Fruit fly (Drosophila melanogaster) whole organism, embryonic: ENCODE measurements around the gene CG1463.

Experiments
- Abd-B ChIP-seq: fragments of 200-800 bp; sonication (Bioruptor generic); optimal IDR thresholded peaks from 2 replicates; lab custom pipeline; 2018; ENCODE audit warnings: missing biosample characterization, mild to moderate bottlenecking, missing genetic modification characterization, moderate library complexity
- Atf3 ChIP-seq: fragments of 200-800 bp; sonication (Bioruptor generic); optimal IDR thresholded peaks from 3 replicates; lab custom pipeline; 2016; ENCODE audit warnings: missing biosample characterization, missing genetic modification characterization
- B-H1 ChIP-seq: fragments of 200-800 bp; sonication (Bioruptor generic); IDR thresholded peaks from 3 replicates; pipeline ENCODE4 v1.3.6; 2022; ENCODE audit warnings: missing biosample characterization, missing genetic modification characterization
- BEAF-32 ChIP-seq: fragments of 200-800 bp; sonication (Bioruptor generic); optimal IDR thresholded peaks from 3 replicates; lab custom pipeline; 2017; ENCODE audit warnings: missing biosample characterization, missing genetic modification characterization, mild to moderate bottlenecking, moderate library complexity, missing genetic modification reagents
- CG10147 ChIP-seq: fragments of 200-800 bp; sonication (Bioruptor generic); optimal IDR thresholded peaks from 2 replicates; lab custom pipeline; 2019; ENCODE audit warnings: missing biosample characterization, mild to moderate bottlenecking, missing genetic modification characterization, moderate library complexity
- CG10274 ChIP-seq: fragments of 200-800 bp; sonication (Bioruptor generic); optimal IDR thresholded peaks from 3 replicates; lab custom pipeline; 2017; ENCODE audit warnings: missing biosample characterization, mild to moderate bottlenecking, missing genetic modification characterization
- CG10979 ChIP-seq: fragments of 200-800 bp; sonication (Bioruptor generic); optimal IDR thresholded peaks from 2 replicates; lab custom pipeline; 2018; ENCODE audit warnings: missing biosample characterization, mild to moderate bottlenecking, missing genetic modification characterization, moderate library complexity
- CG11247 ChIP-seq: fragments of 200-800 bp; sonication (Bioruptor generic); IDR thresholded peaks from 2 replicates; pipeline ENCODE4 v1.3.6; 2022; ENCODE audit warnings: missing biosample characterization, missing genetic modification characterization
- CG12236 ChIP-seq: fragments of 200-800 bp; sonication (Bioruptor generic); optimal IDR thresholded peaks from 2 replicates; lab custom pipeline; 2016; ENCODE audit warnings: missing biosample characterization, missing genetic modification characterization
- CG12744 ChIP-seq: fragments of 200-800 bp; sonication (Bioruptor generic); optimal IDR thresholded peaks from 2 replicates; lab custom pipeline; 2016; ENCODE audit warnings: missing biosample characterization, missing genetic modification characterization
- CG13624 ChIP-seq: fragments of 200-800 bp; sonication (Bioruptor generic); optimal IDR thresholded peaks from 2 replicates; lab custom pipeline; 2016; ENCODE audit warnings: missing biosample characterization, missing genetic modification characterization
- CG15514 ChIP-seq: fragments of 200-800 bp; sonication (Bioruptor generic); optimal IDR thresholded peaks from 3 replicates; lab custom pipeline; 2017; ENCODE audit warnings: missing biosample characterization, missing genetic modification characterization, mild to moderate bottlenecking, moderate library complexity, missing genetic modification reagents
- CG17186 ChIP-seq: fragments of 200-800 bp; sonication (Bioruptor generic); optimal IDR thresholded peaks from 3 replicates; lab custom pipeline; 2017; ENCODE audit warnings: missing biosample characterization, missing genetic modification reagents, missing genetic modification characterization
- CG17829 ChIP-seq: fragments of 200-800 bp; optimal IDR thresholded peaks from 2 replicates; lab custom pipeline; 2019; ENCODE audit warnings: missing biosample characterization, mild to moderate bottlenecking, missing genetic modification characterization, moderate library complexity
- CG2678 ChIP-seq: fragments of 200-800 bp; sonication (Bioruptor generic); optimal IDR thresholded peaks from 3 replicates; lab custom pipeline; 2019; ENCODE audit warnings: missing biosample characterization, mild to moderate bottlenecking, missing genetic modification characterization, moderate library complexity
- CG30431 ChIP-seq: fragments of 200-800 bp; sonication (Bioruptor generic); optimal IDR thresholded peaks from 2 replicates; lab custom pipeline; 2017; ENCODE audit warnings: missing biosample characterization, missing genetic modification characterization
- CG3065 ChIP-seq: fragments of 200-800 bp; sonication (Bioruptor generic); optimal IDR thresholded peaks from 2 replicates; lab custom pipeline; 2016; ENCODE audit warnings: missing biosample characterization, missing genetic modification characterization
- CG3281 ChIP-seq: fragments of 200-800 bp; sonication (Bioruptor generic); optimal IDR thresholded peaks from 3 replicates; lab custom pipeline; 2017; ENCODE audit warnings: missing biosample characterization, mild to moderate bottlenecking, missing genetic modification characterization
- CG3995 ChIP-seq: fragments of 200-800 bp; sonication (Bioruptor generic); optimal IDR thresholded peaks from 3 replicates; lab custom pipeline; 2016; ENCODE audit warnings: missing biosample characterization, missing genetic modification characterization
- CG4617 ChIP-seq: fragments of 200-800 bp; sonication (Bioruptor generic); optimal IDR thresholded peaks from 3 replicates; lab custom pipeline; 2016; ENCODE audit warnings: missing biosample characterization, missing genetic modification characterization, borderline replicate concordance
- CG7357 ChIP-seq: fragments of 200-800 bp; sonication (Bioruptor generic); IDR thresholded peaks from 3 replicates; pipeline ENCODE4 v1.3.6; 2022; ENCODE audit warnings: missing biosample characterization, missing genetic modification characterization
- CkIIα-i1 ChIP-seq: fragments of 200-800 bp; sonication (Bioruptor generic); IDR thresholded peaks from 2 replicates; pipeline ENCODE4 v1.3.6; 2022; ENCODE audit warnings: missing biosample characterization, missing genetic modification characterization
- Ets65A ChIP-seq: fragments of 200-800 bp; sonication (Bioruptor generic); peaks from one replicate; lab custom pipeline; 2016; ENCODE audit warnings: missing biosample characterization, missing genetic modification characterization
- H15 ChIP-seq: fragments of 200-800 bp; sonication (Bioruptor generic); IDR thresholded peaks from 3 replicates; pipeline ENCODE4 v1.3.6; 2022; ENCODE audit warnings: missing biosample characterization, missing genetic modification characterization
- Hr3 ChIP-seq: fragments of 200-800 bp; sonication (Bioruptor generic); optimal IDR thresholded peaks from 3 replicates; lab custom pipeline; 2016; ENCODE audit warnings: missing biosample characterization, missing genetic modification characterization
- Hr39 ChIP-seq: fragments of >200 bp; optimal IDR thresholded peaks from 2 replicates; lab custom pipeline; 2017
- Med ChIP-seq: fragments of 200-800 bp; sonication (Bioruptor generic); peaks from one replicate; lab custom pipeline; 2016; ENCODE audit warnings: missing biosample characterization, missing genetic modification characterization, mild to moderate bottlenecking, inconsistent platforms, moderate library complexity
- NC2β ChIP-seq: fragments of 200-800 bp; sonication (Bioruptor generic); optimal IDR thresholded peaks from 2 replicates; lab custom pipeline; 2016; ENCODE audit warnings: missing biosample characterization, missing genetic modification characterization
- Nf-YC ChIP-seq: fragments of 200-800 bp; optimal IDR thresholded peaks from 3 replicates; lab custom pipeline; 2019; ENCODE audit warnings: missing biosample characterization, mild to moderate bottlenecking, missing genetic modification characterization, moderate library complexity
- NfI ChIP-seq: fragments of 200-800 bp; sonication (Bioruptor generic); optimal IDR thresholded peaks from 3 replicates; lab custom pipeline; 2018; ENCODE audit warnings: missing biosample characterization, mild to moderate bottlenecking, missing genetic modification characterization, moderate library complexity
- Pdp1 ChIP-seq, 2 experiments: fragments of 200-800 bp; sonication (Bioruptor generic); optimal IDR thresholded peaks; 3 replicates each; lab custom pipeline; 2016; ENCODE audit warnings: missing biosample characterization in 2 of 2, missing genetic modification characterization in 2 of 2, mild to moderate bottlenecking in 1 of 2, moderate library complexity in 1 of 2
- Ptx1 ChIP-seq: fragments of 200-800 bp; sonication (Bioruptor generic); IDR thresholded peaks from 2 replicates; pipeline ENCODE4 v1.3.6; 2022; ENCODE audit warnings: missing biosample characterization, missing genetic modification characterization
- Scr ChIP-seq: fragments of 200-800 bp; sonication (Bioruptor generic); IDR thresholded peaks from 2 replicates; pipeline ENCODE4 v1.3.6; 2022; ENCODE audit warnings: missing biosample characterization, missing genetic modification characterization; ENCODE audit not compliant: partially characterized antibody
- aop ChIP-seq: fragments of 200-800 bp; sonication (Bioruptor generic); IDR thresholded peaks from 2 replicates; pipeline ENCODE4 v1.3.6; 2022; ENCODE audit warnings: missing biosample characterization, missing genetic modification characterization
- bowl ChIP-seq: fragments of 200-800 bp; sonication (Bioruptor generic); IDR thresholded peaks from 2 replicates; pipeline ENCODE4 v1.3.6; 2022; ENCODE audit warnings: missing biosample characterization, missing genetic modification characterization
- btn ChIP-seq: fragments of 200-800 bp; sonication (Bioruptor generic); optimal IDR thresholded peaks from 2 replicates; lab custom pipeline; 2016; ENCODE audit warnings: missing biosample characterization, missing genetic modification characterization
- caup ChIP-seq: fragments of 200-800 bp; sonication (Bioruptor generic); optimal IDR thresholded peaks from 3 replicates; lab custom pipeline; 2017; ENCODE audit warnings: missing biosample characterization, mild to moderate bottlenecking, missing genetic modification characterization, moderate library complexity; ENCODE audit not compliant: severe bottlenecking
- crol ChIP-seq: fragments of 200-800 bp; sonication (Bioruptor generic); IDR thresholded peaks from 2 replicates; pipeline ENCODE4 v1.3.6; 2022; ENCODE audit warnings: missing biosample characterization, missing genetic modification characterization
- fd3F ChIP-seq: fragments of 200-800 bp; sonication (Bioruptor generic); optimal IDR thresholded peaks from 2 replicates; lab custom pipeline; 2018; ENCODE audit warnings: missing biosample characterization, mild to moderate bottlenecking, missing genetic modification characterization, moderate library complexity
- jigr1 ChIP-seq: fragments of 200-800 bp; sonication (Bioruptor generic); IDR thresholded peaks from 3 replicates; pipeline ENCODE4 v1.3.6; 2022; ENCODE audit warnings: missing biosample characterization, missing genetic modification characterization
- kah ChIP-seq: fragments of 200-800 bp; sonication (Bioruptor generic); optimal IDR thresholded peaks from 2 replicates; lab custom pipeline; 2018; ENCODE audit warnings: missing biosample characterization, mild to moderate bottlenecking, missing genetic modification characterization
- mirr ChIP-seq: fragments of 200-800 bp; sonication (Bioruptor generic); optimal IDR thresholded peaks from 3 replicates; lab custom pipeline; 2018; ENCODE audit warnings: missing biosample characterization, mild to moderate bottlenecking, missing genetic modification characterization
- peb ChIP-seq: fragments of 200-800 bp; sonication (Bioruptor generic); IDR thresholded peaks from 2 replicates; pipeline ENCODE4 v1.3.6; 2022; ENCODE audit warnings: missing biosample characterization, missing genetic modification characterization
- pfk ChIP-seq: fragments of 200-800 bp; sonication (Bioruptor generic); optimal IDR thresholded peaks from 2 replicates; lab custom pipeline; 2018; ENCODE audit warnings: missing biosample characterization, mild to moderate bottlenecking, missing genetic modification characterization, moderate library complexity
- row ChIP-seq: fragments of 200-800 bp; sonication (Bioruptor generic); IDR thresholded peaks from 3 replicates; pipeline ENCODE4 v1.3.6; 2022; ENCODE audit warnings: missing biosample characterization, missing genetic modification characterization
- sima ChIP-seq: fragments of 200-800 bp; sonication (Bioruptor generic); optimal IDR thresholded peaks from 2 replicates; lab custom pipeline; 2016; ENCODE audit warnings: missing biosample characterization, missing genetic modification characterization
- stc ChIP-seq: fragments of 200-800 bp; sonication (Bioruptor generic); IDR thresholded peaks from 2 replicates; pipeline ENCODE4 v1.3.6; 2022; ENCODE audit warnings: missing biosample characterization, missing genetic modification characterization
- tap ChIP-seq: fragments of 200-800 bp; optimal IDR thresholded peaks from 3 replicates; lab custom pipeline; 2019; ENCODE audit warnings: missing biosample characterization, mild to moderate bottlenecking, missing genetic modification characterization, moderate library complexity
- wdn ChIP-seq: fragments of 200-800 bp; sonication (Bioruptor generic); IDR thresholded peaks from 2 replicates; pipeline ENCODE4 v1.3.6; 2022; ENCODE audit warnings: missing biosample characterization, missing genetic modification characterization
- yki ChIP-seq: fragments of >200 bp; optimal IDR thresholded peaks from 3 replicates; lab custom pipeline; 2018

CG1463 gene

DNA sequence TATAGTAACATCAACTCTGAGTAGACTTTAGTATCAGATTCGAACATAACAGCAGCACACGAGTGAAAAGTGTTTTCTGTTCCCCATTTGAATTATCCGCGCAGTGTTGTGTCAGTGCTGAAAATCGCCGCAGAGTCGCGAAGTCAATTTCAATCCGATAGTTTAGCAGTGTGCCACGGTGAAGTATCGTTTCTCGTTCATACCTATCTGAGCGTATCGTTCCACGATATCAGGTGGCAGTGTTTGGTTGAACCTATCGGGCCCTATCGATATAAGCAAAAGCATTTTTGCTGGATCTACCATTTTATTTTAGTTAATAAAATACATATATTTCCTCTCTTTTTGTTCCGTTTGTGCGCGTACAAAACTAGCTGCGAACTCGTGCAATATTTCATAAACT, 42.1 kb upstream of the CG1463 start, which contains the start of gene CkIalpha (continued):
- TF ChIP-seq peb (GFP tag; lab: Robert Waterston, UW): no peak
- TF ChIP-seq fd3F: no peak
- no peak for TF ChIP-seq CG12236 (GFP tag; lab: Kevin White, UChicago)
- TF ChIP-seq CkIIα-i1 (GFP tag; lab: Robert Waterston, UW): no peak
- TF ChIP-seq NC2β (GFP tag; lab: Kevin White, UChicago): peak; percentile 39
- TF ChIP-seq row (GFP tag; lab: Robert Waterston, UW): peak; percentile 69
- TF ChIP-seq CG17186: peak; percentile 88
- no peak for TF ChIP-seq B-H1
- TF ChIP-seq CG13624 (GFP tag; lab: Kevin White, UChicago): peak; percentile 60
- TF ChIP-seq jigr1 (GFP tag; lab: Robert Waterston, UW): no peak
- no peak for TF ChIP-seq wdn
- no peak for TF ChIP-seq btn (GFP tag; lab: Kevin White, UChicago)
- no peak for TF ChIP-seq CG3065 (GFP tag; lab: Kevin White, UChicago)
- TF ChIP-seq CG2678 (tag; lab: Kevin White, UChicago): no peak
- peak; percentile 45 for TF ChIP-seq kah (GFP tag; lab: Kevin White, UChicago)
- TF ChIP-seq CG12744 (GFP tag; lab: Kevin White, UChicago): no peak
- no peak for TF ChIP-seq mirr (GFP tag; lab: Kevin White, UChicago)
- 0 out of 2 replicates have a peak, but pooled peaks have one; percentile 20 for TF ChIP-seq bowl
- no peak for TF ChIP-seq yki (lab: Kevin White, UChicago)
- TF ChIP-seq tap: no peak
- no peak for TF ChIP-seq Atf3
- peak; percentile 56 to 67 for TF ChIP-seq Pdp1 (GFP tag; optimal IDR thresholded peaks at IDR 0.05; lab: Kevin White, UChicago)
- peak; percentile 60; the same call in 1 of the 2 replicates for TF ChIP-seq CG11247 (GFP tag; lab: Robert Waterston, UW)
- TF ChIP-seq aop (GFP tag; lab: Robert Waterston, UW): no peak
- no peak for TF ChIP-seq CG30431 (GFP tag; lab: Kevin White, UChicago)
- peak; percentile 92 for TF ChIP-seq pfk (GFP tag; lab: Kevin White, UChicago)
- TF ChIP-seq Scr (GFP tag; lab: Robert Waterston, UW): peak; percentile 96
- TF ChIP-seq stc (GFP tag; lab: Robert Waterston, UW): no peak

DNA sequence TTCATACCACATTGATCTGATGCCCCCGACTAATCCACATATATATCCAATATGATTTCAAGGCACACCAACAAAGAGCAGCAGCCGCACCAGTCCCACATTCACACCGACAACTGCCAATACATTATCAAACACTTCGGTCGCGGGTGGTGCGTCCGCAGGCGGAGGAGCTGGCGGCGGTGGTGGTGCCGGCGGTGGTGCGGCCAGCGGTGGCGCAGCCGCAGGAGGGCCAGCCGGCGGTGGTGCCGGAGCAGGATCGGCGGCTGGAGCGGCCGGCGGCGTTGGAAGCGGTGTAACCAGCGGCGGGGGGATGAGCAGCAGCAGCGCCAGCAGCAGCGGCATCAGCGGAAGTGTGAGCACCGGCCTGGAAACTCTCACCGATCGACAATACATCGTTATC, 40.1 kb upstream of the CG1463 start:
- TF ChIP-seq Hr3: no peak
- TF ChIP-seq CG15514 (GFP tag; lab: Kevin White, UChicago): no peak
- TF ChIP-seq CG10979: no peak
- TF ChIP-seq CG10147 (GFP tag; lab: Kevin White, UChicago): no peak
- TF ChIP-seq Abd-B: no peak
- peak; percentile 42 for TF ChIP-seq Hr39 (lab: Kevin White, UChicago)
- TF ChIP-seq CG3281 (GFP tag; lab: Kevin White, UChicago): no peak
- TF ChIP-seq kah (GFP tag; lab: Kevin White, UChicago): no peak
- no peak for TF ChIP-seq BEAF-32 (GFP tag; lab: Kevin White, UChicago)
- no peak for TF ChIP-seq CG17829 (tag; lab: Kevin White, UChicago)
- no peak for TF ChIP-seq Ets65A (GFP tag; lab: Kevin White, UChicago)
- 0 out of 2 replicates have a peak, but pooled peaks have one; percentile 22 for TF ChIP-seq crol (GFP tag; lab: Robert Waterston, UW)
- TF ChIP-seq CG7357 (GFP tag; lab: Robert Waterston, UW): no peak
- TF ChIP-seq CG4617 (GFP tag; lab: Kevin White, UChicago): no peak
- TF ChIP-seq sima (GFP tag; lab: Kevin White, UChicago): no peak
- TF ChIP-seq Ptx1: no peak
- TF ChIP-seq Med (GFP tag; lab: Kevin White, UChicago): peak; percentile 73
- TF ChIP-seq CG10274: no peak
- no peak for TF ChIP-seq H15
- no peak for TF ChIP-seq caup (GFP tag; lab: Kevin White, UChicago)
- no peak for TF ChIP-seq CG3995 (GFP tag; lab: Kevin White, UChicago)
- TF ChIP-seq Nf-YC (tag; lab: Kevin White, UChicago): no peak
- no peak for TF ChIP-seq NfI (GFP tag; lab: Kevin White, UChicago)
